Fruit fly (Drosophila melanogaster): Measurements from ENCODE around the gene Septin2.

Septin2 gene

DNA sequence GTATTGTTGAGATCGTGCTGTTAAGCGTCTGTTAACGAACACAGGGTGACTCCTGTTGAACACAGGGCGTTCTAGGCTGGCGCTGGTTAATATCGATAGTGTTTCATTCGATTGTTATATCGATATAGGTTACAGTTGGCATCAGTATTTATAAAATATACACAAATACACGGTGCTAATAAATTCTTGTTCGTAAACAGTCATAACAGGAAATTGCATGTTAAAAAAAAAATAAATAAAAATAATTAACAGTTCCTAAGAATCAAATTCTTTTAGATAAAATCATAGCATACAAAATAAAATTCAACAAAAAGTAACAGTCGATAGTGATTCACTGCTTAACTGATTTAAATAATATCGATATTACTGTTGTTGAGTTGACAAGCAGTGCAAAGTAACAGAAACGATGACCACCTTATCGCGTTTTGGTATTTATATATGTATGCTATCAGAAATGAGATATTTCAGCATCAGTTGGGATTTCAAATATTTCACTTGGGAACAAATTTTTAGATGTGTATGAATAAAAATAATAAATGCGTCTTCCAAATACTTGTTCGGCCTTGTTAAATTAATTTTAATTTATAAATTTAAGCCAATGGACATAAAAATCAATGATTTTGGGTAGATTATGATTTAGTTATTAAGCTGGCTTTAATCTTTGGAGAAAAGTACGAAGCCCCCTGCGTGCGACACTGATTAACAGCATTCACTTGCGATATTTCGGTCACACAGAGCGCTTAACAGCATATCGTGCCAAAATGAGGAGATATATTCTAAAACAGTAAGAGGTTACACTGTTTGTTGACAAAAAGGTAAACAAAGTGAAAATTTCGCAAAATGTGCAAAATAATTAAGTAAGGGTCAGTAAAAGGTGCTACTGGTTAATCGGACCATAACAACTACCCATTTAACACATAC lies 46.8 kb upstream of the Septin2 start, which contains the start of the genes Pi3K92E and Lrrk (continued):
- TF ChIP-seq dysf (GFP tag; IDR thresholded peaks at IDR 0.05) (no peak), HLH3B (GFP tag; IDR thresholded peaks at IDR 0.05) (no peak), slp2 (GFP tag; optimal IDR thresholded peaks at IDR 0.05) (no peak), CG1832 (GFP tag; optimal IDR thresholded peaks at IDR 0.05) (no peak), GATAe (GFP tag; conservative IDR thresholded peaks at IDR 0.05) (no peak), tgo (GFP tag; IDR thresholded peaks at IDR 0.05) (no peak), tap (tag; optimal IDR thresholded peaks at IDR 0.05) (no peak), CG18619 (GFP tag; optimal IDR thresholded peaks at IDR 0.05) (no peak), Oli (tag; optimal IDR thresholded peaks at IDR 0.05) (no peak), dmrt99B (tag; optimal IDR thresholded peaks at IDR 0.05) (no peak), tll (GFP tag; optimal IDR thresholded peaks at IDR 0.05) (no peak), phol (tag; optimal IDR thresholded peaks at IDR 0.05) (no peak), Trl (optimal IDR thresholded peaks at IDR 0.05) (no peak), Trl (GFP tag; optimal IDR thresholded peaks at IDR 0.05) (no peak), so (GFP tag; IDR thresholded peaks at IDR 0.05) (no peak), CG16863 (GFP tag; optimal IDR thresholded peaks at IDR 0.05) (no peak), Nf-YB (GFP tag; optimal IDR thresholded peaks at IDR 0.05) (no peak), CG6654 (GFP tag; optimal IDR thresholded peaks at IDR 0.05) (no peak), gro (GFP tag; optimal IDR thresholded peaks at IDR 0.05) (no peak), CG34376 (GFP tag; optimal IDR thresholded peaks at IDR 0.05) (no peak), CG4617 (GFP tag; optimal IDR thresholded peaks at IDR 0.05; ENCODE audit: borderline replicate concordance) (no peak), CG2889 (GFP tag; IDR thresholded peaks at IDR 0.05) (no peak), CG13123 (GFP tag; optimal IDR thresholded peaks at IDR 0.05) (no peak), CG3281 (GFP tag; optimal IDR thresholded peaks at IDR 0.05) (no peak), CG12104 (GFP tag; optimal IDR thresholded peaks at IDR 0.05) (no peak), Sin3A (optimal IDR thresholded peaks at IDR 0.05) (peak; percentile 35), dati (GFP tag; IDR thresholded peaks at IDR 0.05) (no peak), CoRest (tag; optimal IDR thresholded peaks at IDR 0.05) (peak; percentile 62), CG3065 (GFP tag; optimal IDR thresholded peaks at IDR 0.05) (no peak), tx (GFP tag; optimal IDR thresholded peaks at IDR 0.05) (no peak), CG18011 (GFP tag; optimal IDR thresholded peaks at IDR 0.05) (no peak), gcm2 (GFP tag; optimal IDR thresholded peaks at IDR 0.05) (no peak), grn (GFP tag; optimal IDR thresholded peaks at IDR 0.05) (no peak), CG8765 (GFP tag; IDR thresholded peaks at IDR 0.05) (no peak), HmgD (GFP tag; optimal IDR thresholded peaks at IDR 0.05) (no peak), gt (GFP tag; IDR thresholded peaks at IDR 0.05) (no peak), bsh (GFP tag; optimal IDR thresholded peaks at IDR 0.05) (peak in 1 of 2 experiments; percentile 21), toy (GFP tag; IDR thresholded peaks at IDR 0.05) (no peak), hb (GFP tag; IDR thresholded peaks at IDR 0.05; ENCODE audit: partially characterized antibody) (peak; percentile 90), rib (GFP tag; IDR thresholded peaks at IDR 0.05) (no peak), fd96Cb (tag; optimal IDR thresholded peaks at IDR 0.05) (no peak), CG12769 (tag; optimal IDR thresholded peaks at IDR 0.05) (no peak), kni (GFP tag; optimal IDR thresholded peaks at IDR 0.05) (no peak), tin (GFP tag; optimal IDR thresholded peaks at IDR 0.05) (no peak), CG4730 (GFP tag; IDR thresholded peaks at IDR 0.05) (no peak), CG4360 (GFP tag; IDR thresholded peaks at IDR 0.05) (no peak), CG10565 (GFP tag; optimal IDR thresholded peaks at IDR 0.05) (no peak), Hr39 (optimal IDR thresholded peaks at IDR 0.05) (no peak), MBD-R2 (GFP tag; IDR thresholded peaks at IDR 0.05) (0 out of 2 replicates have a peak, but pooled peaks have one; percentile 5), CG2120 (GFP tag; optimal IDR thresholded peaks at IDR 0.05) (no peak)
